Fruit fly (Drosophila melanogaster): ENCODE results near the gene croc.

croc gene

DNA sequence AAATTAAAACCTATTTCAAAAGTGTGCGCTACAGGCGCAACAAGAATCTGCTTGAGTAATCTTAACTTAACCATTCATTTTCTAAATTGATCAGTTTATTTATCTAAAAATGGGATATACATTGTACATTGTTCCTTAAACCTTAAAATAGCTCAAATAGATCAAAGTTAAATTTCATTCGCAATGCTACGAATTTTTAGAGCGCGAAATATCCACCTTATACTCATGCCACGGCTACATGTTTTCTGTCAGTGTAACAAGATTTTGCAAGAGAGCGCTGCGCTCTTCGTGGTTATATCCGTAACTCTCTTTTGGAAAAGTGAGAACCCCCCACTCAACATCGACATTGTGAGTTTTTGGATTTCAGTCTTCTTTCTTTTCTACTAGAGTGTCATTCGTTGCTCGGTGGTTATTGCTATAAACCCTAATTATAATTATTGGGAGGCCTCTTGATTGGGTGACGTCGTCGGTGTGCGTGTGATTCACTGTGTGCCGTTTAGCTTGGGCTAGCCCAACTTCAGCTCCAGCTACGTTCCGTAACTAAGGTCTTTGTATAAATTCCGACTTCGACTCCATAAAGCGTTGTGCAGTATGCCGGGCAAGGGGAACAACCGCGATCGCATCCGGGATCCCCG is 33.3 kb upstream of the croc start (continued):
- no peak for TF ChIP-seq chinmo (GFP tag; IDR thresholded peaks at IDR 0.05; ENCODE audit: partially characterized antibody)
- peak; percentile 28 for TF ChIP-seq CG13775 (GFP tag; optimal IDR thresholded peaks at IDR 0.05)
- TF ChIP-seq eyg (GFP tag; optimal IDR thresholded peaks at IDR 0.05) = no peak
- no peak for TF ChIP-seq CG6813 (GFP tag; optimal IDR thresholded peaks at IDR 0.05)
- TF ChIP-seq pita (GFP tag; optimal IDR thresholded peaks at IDR 0.05) = no peak
- no peak for TF ChIP-seq gce (GFP tag; IDR thresholded peaks at IDR 0.05)
- no peak for TF ChIP-seq CG6654 (GFP tag; optimal IDR thresholded peaks at IDR 0.05)
- no peak for TF ChIP-seq CG1233 (GFP tag; optimal IDR thresholded peaks at IDR 0.05)
- TF ChIP-seq kah (GFP tag; optimal IDR thresholded peaks at IDR 0.05) = no peak
- no peak for TF ChIP-seq CG2202 (tag; optimal IDR thresholded peaks at IDR 0.05)
- TF ChIP-seq CG9817 (tag; optimal IDR thresholded peaks at IDR 0.05) = no peak
- peak; percentile 31 for TF ChIP-seq CG17385 (GFP tag; optimal IDR thresholded peaks at IDR 0.05)
- TF ChIP-seq bbx (GFP tag; IDR thresholded peaks at IDR 0.05; ENCODE audit: partially characterized antibody) = no peak; the same call in 1 of the 2 replicates
- no peak for TF ChIP-seq Gsc (GFP tag; IDR thresholded peaks at IDR 0.05)
- TF ChIP-seq CG42726 (GFP tag; IDR thresholded peaks at IDR 0.05; ENCODE audit: partially characterized antibody) = no peak
- TF ChIP-seq kni (GFP tag; optimal IDR thresholded peaks at IDR 0.05) = no peak
- TF ChIP-seq Chrac-16 (GFP tag; optimal IDR thresholded peaks at IDR 0.05) = peak; percentile 14
- no peak for TF ChIP-seq CG10959 (GFP tag; IDR thresholded peaks at IDR 0.05)
- no peak for TF ChIP-seq CG15601 (tag; optimal IDR thresholded peaks at IDR 0.05)
- no peak for TF ChIP-seq Mrtf (GFP tag; IDR thresholded peaks at IDR 0.05)
- peak; percentile 4 for TF ChIP-seq Max (GFP tag; optimal IDR thresholded peaks at IDR 0.05)
- TF ChIP-seq chif (GFP tag; optimal IDR thresholded peaks at IDR 0.05) = peak; percentile 16 to 41
- TF ChIP-seq Xbp1 (GFP tag; optimal IDR thresholded peaks at IDR 0.05) = peak; percentile 55
- no peak for TF ChIP-seq NFAT (GFP tag; IDR thresholded peaks at IDR 0.05)
- TF ChIP-seq pan (optimal IDR thresholded peaks at IDR 0.05) = no peak
- no peak for TF ChIP-seq pan (GFP tag; optimal IDR thresholded peaks at IDR 0.05 in 1 of 2, IDR thresholded peaks at IDR 0.05 in 1 of 2)
- TF ChIP-seq E2f2 (GFP tag; IDR thresholded peaks at IDR 0.05) = peak; percentile 24; the same call in 1 of the 2 replicates
- TF ChIP-seq Jarid2 (GFP tag; optimal IDR thresholded peaks at IDR 0.05) = peak; percentile 36
- no peak for TF ChIP-seq Mad (GFP tag; optimal IDR thresholded peaks at IDR 0.05)
- no peak for TF ChIP-seq Dfd (GFP tag; optimal IDR thresholded peaks at IDR 0.05)
- peak; percentile 39 for TF ChIP-seq ind (GFP tag; optimal IDR thresholded peaks at IDR 0.05)
- peak; percentile 44; the same call in 1 of the 2 replicates for TF ChIP-seq Awh (GFP tag; IDR thresholded peaks at IDR 0.05)
- peak; percentile 10 for TF ChIP-seq chn (GFP tag; optimal IDR thresholded peaks at IDR 0.05)
- TF ChIP-seq CG12659 (GFP tag; optimal IDR thresholded peaks at IDR 0.05) = peak; percentile 31
- TF ChIP-seq Myb (GFP tag; optimal IDR thresholded peaks at IDR 0.05) = no peak
- no peak for TF ChIP-seq CG16863 (GFP tag; optimal IDR thresholded peaks at IDR 0.05)
- no peak for TF ChIP-seq cad (GFP tag; optimal IDR thresholded peaks at IDR 0.05)
- TF ChIP-seq CTCF (GFP tag; optimal IDR thresholded peaks at IDR 0.05) = no peak
- TF ChIP-seq sens-2 (GFP tag; IDR thresholded peaks at IDR 0.05) = no peak
- TF ChIP-seq CG4854 (GFP tag; optimal IDR thresholded peaks at IDR 0.05) = peak; percentile 5
- no peak for TF ChIP-seq Deaf1 (tag; optimal IDR thresholded peaks at IDR 0.05)
- TF ChIP-seq CG31441 (GFP tag; IDR thresholded peaks at IDR 0.05) = no peak; the same call in 1 of the 2 replicates

DNA sequence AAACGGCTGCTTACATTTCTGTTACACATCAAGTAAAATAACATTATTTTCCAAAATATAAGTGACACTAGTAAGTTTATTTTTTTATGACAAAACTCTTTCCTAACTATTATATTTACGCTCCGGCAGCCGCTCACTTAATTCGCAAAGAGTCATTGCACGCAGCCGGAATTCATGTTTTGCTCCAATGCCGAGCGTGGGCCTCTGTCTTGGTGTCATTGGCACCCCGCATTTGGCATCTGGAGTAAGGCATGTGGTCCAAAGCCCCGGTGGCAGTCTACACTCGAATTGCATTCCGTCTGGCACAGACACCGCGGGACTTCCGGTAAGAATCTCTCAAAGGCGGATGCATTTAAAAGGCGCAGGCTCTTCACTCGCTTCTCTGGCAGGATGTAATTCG is 32.3 kb upstream of the croc start:
- TF ChIP-seq CG8924 (tag; optimal IDR thresholded peaks at IDR 0.05) = no peak
- TF ChIP-seq CG5245 (GFP tag; optimal IDR thresholded peaks at IDR 0.05) = no peak
- TF ChIP-seq Med (GFP tag) = peak; percentile 67
- TF ChIP-seq CG3838 (GFP tag; optimal IDR thresholded peaks at IDR 0.05) = no peak
- no peak for TF ChIP-seq CG8290 (GFP tag; optimal IDR thresholded peaks at IDR 0.05)
- no peak for TF ChIP-seq CG8290 (tag; optimal IDR thresholded peaks at IDR 0.05)
- TF ChIP-seq hkb (optimal IDR thresholded peaks at IDR 0.05) = no peak
- no peak for TF ChIP-seq hkb (GFP tag; IDR thresholded peaks at IDR 0.05)
- no peak for TF ChIP-seq lola (GFP tag; optimal IDR thresholded peaks at IDR 0.05)
- TF ChIP-seq CG6854 (GFP tag; optimal IDR thresholded peaks at IDR 0.05) = no peak
